Worm (Caenorhabditis elegans) whole organism, young adult: Measurements from ENCODE around the gene cya-1.

ENCODE experiments used
- B0019.2 ChIP-seq: fragments of 200-800 bp; sonication (Bioruptor generic); conservative IDR thresholded peaks from 2 replicates; pipeline ENCODE4 v1.3.6; 2022; ENCODE audit warnings: missing genetic modification reagents, missing genetic modification characterization, missing compliant biosample characterization
- B0035.1 ChIP-seq: sonication (generic microtip); optimal IDR thresholded peaks from 2 replicates; lab custom pipeline; 2016; ENCODE audit warnings: missing genetic modification characterization, mild to moderate bottlenecking, missing compliant biosample characterization, missing genotype, missing genetic modification reagents
- B0336.3 ChIP-seq: fragments of 200-800 bp; sonication (Bioruptor generic); IDR thresholded peaks from 2 replicates; pipeline ENCODE4 v1.3.6; 2022; ENCODE audit warnings: missing genetic modification characterization, missing compliant biosample characterization
- D2030.7 ChIP-seq: fragments of 200-800 bp; sonication (Bioruptor generic); IDR thresholded peaks from 2 replicates; pipeline ENCODE4 v1.3.6; 2022; ENCODE audit warnings: missing genetic modification reagents, missing genetic modification characterization, missing compliant biosample characterization
- F23B12.7 ChIP-seq: sonication (generic microtip); optimal IDR thresholded peaks from 2 replicates; lab custom pipeline; 2017; ENCODE audit warnings: missing genetic modification characterization, mild to moderate bottlenecking, missing compliant biosample characterization, antibody characterized with exemption, moderate library complexity; ENCODE audit not compliant: insufficient read depth
- F33H1.4 ChIP-seq: fragments of 200-800 bp; sonication (Bioruptor generic); IDR thresholded peaks from 2 replicates; pipeline ENCODE4 v1.3.6; 2022; ENCODE audit warnings: missing genetic modification reagents, missing genetic modification characterization, missing compliant biosample characterization
- F37B4.10 ChIP-seq: fragments of 200-800 bp; sonication (Bioruptor generic); IDR thresholded peaks from 2 replicates; pipeline ENCODE4 v1.3.6; 2022; ENCODE audit warnings: missing genetic modification characterization, missing compliant biosample characterization
- F39B2.1 ChIP-seq: fragments of 200-800 bp; sonication (Bioruptor generic); IDR thresholded peaks from 2 replicates; pipeline ENCODE4 v1.3.6; 2022; ENCODE audit warnings: missing genetic modification reagents, missing genetic modification characterization, missing compliant biosample characterization
- F57A8.1 ChIP-seq: fragments of 200-800 bp; sonication (Bioruptor generic); optimal IDR thresholded peaks from 2 replicates; lab custom pipeline; 2018; ENCODE audit warnings: mild to moderate bottlenecking, missing genetic modification characterization, moderate library complexity, missing compliant biosample characterization
- T07F8.4 ChIP-seq: sonication (generic microtip); optimal IDR thresholded peaks from 2 replicates; lab custom pipeline; 2016; ENCODE audit warnings: mild to moderate bottlenecking, missing genetic modification characterization, moderate library complexity, missing compliant biosample characterization
- T26A5.8 ChIP-seq: sonication (generic microtip); optimal IDR thresholded peaks from 2 replicates; lab custom pipeline; 2016; ENCODE audit warnings: missing genetic modification characterization, missing compliant biosample characterization
- Y53F4B.3 ChIP-seq: fragments of 200-800 bp; sonication (Bioruptor generic); IDR thresholded peaks from 2 replicates; pipeline ENCODE4 v1.3.6; 2022; ENCODE audit warnings: missing genetic modification reagents, missing genetic modification characterization, missing compliant biosample characterization
- Y79H2A.3 ChIP-seq: fragments of 200-800 bp; sonication (Bioruptor generic); conservative IDR thresholded peaks from 2 replicates; pipeline ENCODE4 v1.3.6; 2022; ENCODE audit warnings: missing genetic modification reagents, missing genetic modification characterization, missing compliant biosample characterization
- Y95B8A.8 ChIP-seq: fragments of 200-800 bp; sonication (Bioruptor generic); IDR thresholded peaks from 2 replicates; pipeline ENCODE4 v1.3.6; 2022; ENCODE audit warnings: missing genetic modification reagents, missing genetic modification characterization, missing compliant biosample characterization
- ZK185.1 ChIP-seq: sonication (generic microtip); optimal IDR thresholded peaks from 2 replicates; lab custom pipeline; 2016; ENCODE audit warnings: mild to moderate bottlenecking, missing genetic modification characterization, missing compliant biosample characterization; ENCODE audit not compliant: poor library complexity, severe bottlenecking
- aptf-3 ChIP-seq: fragments of 200-800 bp; sonication (Bioruptor generic); IDR thresholded peaks from 2 replicates; pipeline ENCODE4 v1.3.6; 2022; ENCODE audit warnings: missing genetic modification characterization, missing compliant biosample characterization
- athp-1 ChIP-seq: sonication (generic microtip); optimal IDR thresholded peaks from 2 replicates; lab custom pipeline; 2017; ENCODE audit warnings: mild to moderate bottlenecking, missing genetic modification characterization, missing compliant biosample characterization
- bed-1 ChIP-seq: fragments of 200-800 bp; sonication (Bioruptor generic); IDR thresholded peaks from 2 replicates; pipeline ENCODE4 v1.3.6; 2022; ENCODE audit warnings: missing genetic modification reagents, missing genetic modification characterization, missing compliant biosample characterization
- ceh-91 ChIP-seq: fragments of 200-800 bp; sonication (Bioruptor generic); IDR thresholded peaks from 2 replicates; pipeline ENCODE4 v1.3.6; 2022; ENCODE audit warnings: missing genetic modification reagents, missing genetic modification characterization, missing compliant biosample characterization
- dox-1 ChIP-seq: fragments of 200-800 bp; sonication (Bioruptor generic); IDR thresholded peaks from 2 replicates; pipeline ENCODE4 v1.3.6; 2022; ENCODE audit warnings: missing genetic modification reagents, missing genetic modification characterization, missing compliant biosample characterization
- egrh-3 ChIP-seq: fragments of 200-800 bp; sonication (Bioruptor generic); IDR thresholded peaks from 2 replicates; pipeline ENCODE4 v1.3.6; 2022; ENCODE audit warnings: missing genetic modification reagents, missing genetic modification characterization, missing compliant biosample characterization
- ekl-4 ChIP-seq: fragments of 200-800 bp; sonication (Bioruptor generic); IDR thresholded peaks from 2 replicates; pipeline ENCODE4 v1.3.6; 2022; ENCODE audit warnings: missing genetic modification reagents, missing genetic modification characterization, missing compliant biosample characterization
- fkh-3 ChIP-seq: sonication (generic microtip); optimal IDR thresholded peaks from 2 replicates; lab custom pipeline; 2016; ENCODE audit warnings: mild to moderate bottlenecking, missing genetic modification characterization, missing compliant biosample characterization
- gei-17 ChIP-seq: fragments of 200-800 bp; sonication (Bioruptor generic); optimal IDR thresholded peaks from 2 replicates; lab custom pipeline; 2018; ENCODE audit warnings: mild to moderate bottlenecking, missing genetic modification characterization, missing compliant biosample characterization
- hmg-1.2 ChIP-seq: fragments of 200-800 bp; sonication (Bioruptor generic); IDR thresholded peaks from 2 replicates; pipeline ENCODE4 v1.3.6; 2022; ENCODE audit warnings: missing genetic modification reagents, missing genetic modification characterization, missing compliant biosample characterization
- hsf-1 ChIP-seq: fragments of 200-800 bp; sonication (Bioruptor generic); IDR thresholded peaks from 2 replicates; pipeline ENCODE4 v1.3.6; 2022; ENCODE audit warnings: missing genetic modification reagents, missing genetic modification characterization, missing compliant biosample characterization
- lin-54 ChIP-seq: fragments of 200-800 bp; sonication (Bioruptor generic); optimal IDR thresholded peaks from 2 replicates; lab custom pipeline; 2018; ENCODE audit warnings: mild to moderate bottlenecking, missing genetic modification characterization, missing compliant biosample characterization
- lsl-1 ChIP-seq: fragments of 200-800 bp; sonication (Bioruptor generic); optimal IDR thresholded peaks from 2 replicates; lab custom pipeline; 2018; ENCODE audit warnings: mild to moderate bottlenecking, missing genetic modification characterization, moderate library complexity, missing compliant biosample characterization
- lsy-27 ChIP-seq: sonication (generic microtip); optimal IDR thresholded peaks from 2 replicates; lab custom pipeline; 2017; ENCODE audit warnings: missing genetic modification characterization, mild to moderate bottlenecking, missing compliant biosample characterization, antibody characterized with exemption, missing genotype, borderline replicate concordance; ENCODE audit not compliant: insufficient read depth
- madf-3 ChIP-seq: fragments of 200-800 bp; sonication (Bioruptor generic); IDR thresholded peaks from 2 replicates; pipeline ENCODE4 v1.3.6; 2022; ENCODE audit warnings: missing genetic modification reagents, missing genetic modification characterization, missing compliant biosample characterization
- madf-6 ChIP-seq: fragments of 200-800 bp; sonication (Bioruptor generic); IDR thresholded peaks from 2 replicates; pipeline ENCODE4 v1.3.6; 2022; ENCODE audit warnings: missing genetic modification reagents, missing genetic modification characterization, missing compliant biosample characterization
- madf-8 ChIP-seq: fragments of 200-800 bp; sonication (Bioruptor generic); conservative IDR thresholded peaks from 2 replicates; pipeline ENCODE4 v1.3.6; 2022; ENCODE audit warnings: missing genetic modification reagents, missing genetic modification characterization, missing compliant biosample characterization
- mel-28 ChIP-seq: sonication (generic microtip); optimal IDR thresholded peaks from 2 replicates; lab custom pipeline; 2016; ENCODE audit warnings: borderline replicate concordance, mild to moderate bottlenecking, missing genetic modification characterization, missing compliant biosample characterization
- nfya-1 ChIP-seq: sonication (generic microtip); optimal IDR thresholded peaks from 2 replicates; lab custom pipeline; 2017; ENCODE audit warnings: antibody characterized with exemption, missing compliant biosample characterization, missing genetic modification characterization, borderline replicate concordance; ENCODE audit not compliant: insufficient read depth
- nhr-120 ChIP-seq: fragments of 200-800 bp; sonication (Bioruptor generic); IDR thresholded peaks from 2 replicates; pipeline ENCODE4 v1.3.6; 2022; ENCODE audit warnings: missing genetic modification characterization, missing compliant biosample characterization
- pbrm-1 ChIP-seq: fragments of 200-800 bp; sonication (Bioruptor generic); IDR thresholded peaks from 2 replicates; pipeline ENCODE4 v1.3.6; 2022; ENCODE audit warnings: missing genetic modification reagents, missing genetic modification characterization, missing compliant biosample characterization
- rcor-1 ChIP-seq: fragments of 200-800 bp; sonication (Bioruptor generic); IDR thresholded peaks from 2 replicates; pipeline ENCODE4 v1.3.6; 2022; ENCODE audit warnings: missing genetic modification reagents, missing genetic modification characterization, missing compliant biosample characterization
- sea-2 ChIP-seq: fragments of 200-800 bp; sonication (Bioruptor generic); IDR thresholded peaks from 2 replicates; pipeline ENCODE4 v1.3.6; 2022; ENCODE audit warnings: missing genetic modification characterization, missing compliant biosample characterization
- tbp1 ChIP-seq: fragments of 200-800 bp; sonication (Bioruptor generic); optimal IDR thresholded peaks from 2 replicates; lab custom pipeline; 2018; ENCODE audit warnings: mild to moderate bottlenecking, missing genetic modification characterization, missing compliant biosample characterization
- zfh-2 ChIP-seq: fragments of 200-800 bp; sonication (Bioruptor generic); conservative IDR thresholded peaks from 2 replicates; pipeline ENCODE4 v1.3.6; 2022; ENCODE audit warnings: missing genetic modification reagents, missing genetic modification characterization, missing compliant biosample characterization
- ztf-18 ChIP-seq: sonication (generic microtip); optimal IDR thresholded peaks from 2 replicates; lab custom pipeline; 2016; ENCODE audit warnings: missing genotype, mild to moderate bottlenecking, missing genetic modification characterization, missing compliant biosample characterization

The cya-1 gene

ce11 chrIII:9114649-9115048 is 5.6 kb upstream of the cya-1 start, which contains the start of gene ZK512.1:
Gene ZK512.1, plus strand, starts transcription at chrIII:9114949.
- no peak for TF ChIP-seq F39B2.1 (GFP tag; lab: Robert Waterston, UW)
- TF ChIP-seq mel-28 (tag; lab: Kevin White, UChicago), result no peak
- TF ChIP-seq F23B12.7 (tag; lab: Kevin White, UChicago), result no peak
- TF ChIP-seq Y79H2A.3 (GFP tag; lab: Robert Waterston, UW), result no peak
- no peak for TF ChIP-seq fkh-3 (tag; lab: Kevin White, UChicago)
- no peak for TF ChIP-seq hsf-1 (GFP tag; lab: Robert Waterston, UW)
- no peak for TF ChIP-seq athp-1 (tag; lab: Kevin White, UChicago)
- TF ChIP-seq lsl-1 (GFP tag; lab: Kevin White, UChicago), result no peak
- TF ChIP-seq F57A8.1 (GFP tag; lab: Kevin White, UChicago), result no peak
- TF ChIP-seq ZK185.1 (tag; lab: Kevin White, UChicago), result no peak
- TF ChIP-seq nfya-1 (tag; lab: Kevin White, UChicago), result no peak
- TF ChIP-seq gei-17 (GFP tag; lab: Kevin White, UChicago), result no peak
- no peak for TF ChIP-seq T07F8.4 (tag; lab: Kevin White, UChicago)
- no peak for TF ChIP-seq lin-54 (GFP tag; lab: Kevin White, UChicago)
- TF ChIP-seq tbp1, result no peak

ce11 chrIII:9114076-9114475 is 5.0 kb upstream of the cya-1 start:
- TF ChIP-seq F37B4.10 (GFP tag; lab: Robert Waterston, UW) (no peak), hsf-1 (GFP tag; lab: Robert Waterston, UW) (no peak)

ce11 chrIII:9112479-9112878 is 3.4 kb upstream of the cya-1 start:
- TF ChIP-seq F57A8.1 (GFP tag; lab: Kevin White, UChicago), result no peak
- TF ChIP-seq D2030.7 (GFP tag; lab: Robert Waterston, UW), result no peak
- no peak for TF ChIP-seq B0035.1 (tag; lab: Kevin White, UChicago)
- no peak for TF ChIP-seq lsy-27 (tag; lab: Kevin White, UChicago)
- TF ChIP-seq aptf-3 (GFP tag; lab: Robert Waterston, UW), result no peak
- no peak for TF ChIP-seq bed-1 (GFP tag; lab: Robert Waterston, UW)
- peak; percentile 35; the same call in 1 of the 2 replicates for TF ChIP-seq hmg-1.2
- TF ChIP-seq Y95B8A.8 (GFP tag; lab: Robert Waterston, UW), result no peak

- TF ChIP-seq hsf-1 (GFP tag; lab: Robert Waterston, UW) (peak; percentile 68), Y79H2A.3 (GFP tag; lab: Robert Waterston, UW) (0 out of 2 replicates have a peak, but pooled peaks have one; percentile 36), F33H1.4 (peak; percentile 48), madf-3 (GFP tag; lab: Robert Waterston, UW) (peak; percentile 86), T26A5.8 (peak; percentile 5), F39B2.1 (GFP tag; lab: Robert Waterston, UW) (0 out of 2 replicates have a peak, but pooled peaks have one; percentile 25), pbrm-1 (GFP tag; lab: Robert Waterston, UW) (peak; percentile 69), rcor-1 (GFP tag; lab: Robert Waterston, UW) (peak; percentile 68), madf-6 (GFP tag; lab: Robert Waterston, UW) (peak; percentile 84), ekl-4 (GFP tag; lab: Robert Waterston, UW) (peak; percentile 80), ztf-18 (peak; percentile 36), dox-1 (peak; percentile 80), egrh-3 (GFP tag; lab: Robert Waterston, UW) (peak; percentile 64), zfh-2 (GFP tag; lab: Robert Waterston, UW) (0 out of 2 replicates have a peak, but pooled peaks have one; percentile 9), madf-8 (GFP tag; lab: Robert Waterston, UW) (peak; percentile 29; the same call in 1 of the 2 replicates), D2030.7 (GFP tag; lab: Robert Waterston, UW) (peak; percentile 78), hmg-1.2 (peak; percentile 77), tbp1 (peak; percentile 86), athp-1 (tag; lab: Kevin White, UChicago) (peak; percentile 3), B0019.2 (GFP tag; lab: Robert Waterston, UW) (peak; percentile 23; the same call in 1 of the 2 replicates), lsl-1 (GFP tag; lab: Kevin White, UChicago) (peak; percentile 14), ceh-91 (GFP tag; lab: Robert Waterston, UW) (peak; percentile 41), Y53F4B.3 (GFP tag; lab: Robert Waterston, UW) (peak; percentile 59), nhr-120 (GFP tag; lab: Robert Waterston, UW) (0 out of 2 replicates have a peak, but pooled peaks have one; percentile 73), B0336.3 (GFP tag; lab: Robert Waterston, UW) (peak; percentile 64; the same call in 1 of the 2 replicates), sea-2 (GFP tag; lab: Robert Waterston, UW) (0 out of 2 replicates have a peak, but pooled peaks have one; percentile 25)
Measured at ce11 chrIII:9110914-9111313, 1.8 kb upstream of the cya-1 start.
